Worm (Caenorhabditis elegans): ENCODE data around the gene srz-11.

srz-11 gene

DNA sequence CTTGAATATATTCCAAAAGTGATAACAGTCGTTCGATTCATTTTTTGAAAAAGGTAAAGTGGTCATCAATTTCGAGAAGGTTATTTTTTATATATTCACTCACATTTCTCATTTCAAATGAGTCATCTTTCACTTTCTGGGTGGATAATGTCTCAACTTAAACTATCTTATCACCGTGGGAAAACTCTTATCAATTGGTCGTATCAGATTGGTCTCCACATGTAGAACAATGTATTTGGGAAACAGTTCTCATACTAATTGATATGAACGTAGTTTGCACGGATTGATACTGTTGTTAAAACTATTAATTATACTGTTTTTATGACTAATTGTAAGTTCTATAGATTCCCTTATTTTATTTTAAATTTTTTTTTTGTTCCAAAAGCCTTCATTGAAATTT, 29.1 kb upstream of the srz-11 start:
- TF ChIP-seq ets-7 (tag; optimal IDR thresholded peaks at IDR 0.05) (no peak), ceh-13 (GFP tag; optimal IDR thresholded peaks at IDR 0.05) (no peak), flt-1 (GFP tag; IDR thresholded peaks at IDR 0.05) (no peak), ceh-36 (tag; optimal IDR thresholded peaks at IDR 0.05) (no peak), tra-4 (tag; optimal IDR thresholded peaks at IDR 0.05) (no peak), ama-1 (optimal IDR thresholded peaks at IDR 0.05) (no peak), sea-1 (GFP tag; conservative IDR thresholded peaks at IDR 0.05) (no peak), hnd-1 (tag; optimal IDR thresholded peaks at IDR 0.05) (no peak), tbx-11 (GFP tag; IDR thresholded peaks at IDR 0.05) (no peak), F13C5.2 (tag; optimal IDR thresholded peaks at IDR 0.05) (no peak), B0310.2 (tag; optimal IDR thresholded peaks at IDR 0.05) (no peak), pes-1 (GFP tag; IDR thresholded peaks at IDR 0.05) (no peak), hmg-4 (GFP tag; optimal IDR thresholded peaks at IDR 0.05) (no peak), tbx-37 (GFP tag; conservative IDR thresholded peaks at IDR 0.05) (no peak), scrt-1 (GFP tag; IDR thresholded peaks at IDR 0.05) (no peak), hmbx-1 (tag; optimal IDR thresholded peaks at IDR 0.05) (no peak)

DNA sequence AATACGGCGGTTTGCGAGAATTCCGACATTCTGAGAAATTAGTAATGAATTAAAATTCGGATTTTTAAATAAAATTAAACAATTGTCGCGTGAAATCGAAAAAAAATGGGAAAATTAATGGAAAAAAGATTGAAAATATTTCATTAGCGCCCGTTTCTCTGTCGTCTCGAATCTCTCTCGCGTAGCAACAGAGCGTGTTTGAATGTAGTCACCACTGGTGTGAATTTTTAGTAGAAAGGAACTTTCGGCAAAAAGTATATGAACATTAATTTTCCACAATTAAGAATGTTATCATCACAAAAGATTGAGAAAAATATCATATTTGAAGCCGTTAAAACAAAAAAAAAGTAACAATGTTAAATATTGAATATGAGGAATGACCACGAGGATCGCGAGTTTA, 26.1 kb upstream of the srz-11 start, which contains the start of gene aipl-1:
Gene aipl-1 (minus strand): TSS at position 30 of the 400 bp plus-strand sequence.
- TF ChIP-seq ama-1 (optimal IDR thresholded peaks at IDR 0.05) (no peak), tbx-37 (GFP tag; conservative IDR thresholded peaks at IDR 0.05) (peak; percentile 42; the same call in 1 of the 2 replicates)

DNA sequence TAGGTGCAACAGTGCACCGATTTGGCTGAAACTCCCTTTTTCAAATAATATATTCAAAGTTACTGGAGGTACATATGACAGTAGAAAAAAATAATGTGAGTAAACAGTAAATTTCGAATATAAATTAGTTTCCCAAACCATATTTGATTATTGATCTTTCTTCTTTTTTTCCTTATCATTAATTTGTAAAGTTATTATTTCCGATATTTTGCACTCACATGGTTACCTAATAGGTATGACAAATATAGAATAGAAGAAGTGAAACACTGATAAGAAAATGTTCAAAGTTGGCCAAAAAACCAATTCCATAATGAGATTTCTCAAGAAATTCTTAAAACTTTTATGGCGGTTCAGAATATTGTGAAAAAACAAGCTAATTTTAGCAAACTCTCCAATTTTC, 23.1 kb upstream of the srz-11 start:
- no peak for TF ChIP-seq flt-1 (GFP tag; IDR thresholded peaks at IDR 0.05)
- no peak for TF ChIP-seq ceh-13 (GFP tag; optimal IDR thresholded peaks at IDR 0.05)

DNA sequence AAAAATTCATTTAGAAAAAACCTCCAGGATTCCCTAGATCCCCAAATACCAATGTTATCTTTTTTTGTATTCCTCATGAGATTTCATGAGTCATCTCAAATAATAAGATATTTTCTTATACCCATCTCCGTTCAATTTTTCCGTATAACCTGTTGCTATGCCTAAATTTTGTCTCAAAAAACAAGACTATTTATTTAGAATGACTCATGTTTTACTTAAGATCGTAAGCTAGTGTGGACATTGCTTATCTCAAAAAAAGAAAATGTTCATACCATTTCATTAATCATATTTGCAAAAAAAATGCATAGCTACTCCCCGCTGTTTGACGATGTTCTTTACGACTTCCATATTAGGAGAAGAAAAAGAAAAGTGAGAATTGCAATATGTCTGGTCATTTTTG, 22.6 kb upstream of the srz-11 start, which contains the start of gene K08F9.3:
Gene K08F9.3 (plus strand): TSS at position 301 of the 400 bp plus-strand sequence.
- TF ChIP-seq ceh-36 (tag; optimal IDR thresholded peaks at IDR 0.05) (no peak), B0310.2 (tag; optimal IDR thresholded peaks at IDR 0.05) (no peak), hnd-1 (tag; optimal IDR thresholded peaks at IDR 0.05) (no peak), ama-1 (optimal IDR thresholded peaks at IDR 0.05) (no peak), ets-7 (tag; optimal IDR thresholded peaks at IDR 0.05) (no peak), ceh-13 (GFP tag; optimal IDR thresholded peaks at IDR 0.05) (no peak), aly-1 (tag; optimal IDR thresholded peaks at IDR 0.05) (no peak), tbx-37 (GFP tag; conservative IDR thresholded peaks at IDR 0.05) (no peak), scrt-1 (GFP tag; IDR thresholded peaks at IDR 0.05) (no peak)

DNA sequence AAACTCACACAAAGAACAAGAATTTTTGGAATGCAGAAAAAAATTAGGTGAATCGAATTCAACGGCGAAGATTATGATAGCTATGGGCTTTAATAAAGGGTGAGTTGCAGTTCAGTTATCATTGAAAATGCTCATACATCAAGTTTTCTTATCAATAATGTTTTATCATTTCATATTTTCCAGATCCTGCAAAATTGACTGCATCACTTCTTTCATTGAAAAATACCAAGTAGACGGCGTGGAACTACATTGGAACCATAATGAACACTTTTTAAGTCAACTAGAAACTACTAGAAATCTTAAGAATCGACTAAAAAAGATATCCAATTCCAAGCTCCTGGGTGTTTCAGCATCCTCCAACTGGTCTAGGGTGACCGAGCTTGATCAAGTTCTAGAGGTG, 19.6 kb upstream of the srz-11 start, which contains the start of gene K08F9.1:
Gene K08F9.1 (minus strand): TSS at position 101 of the 400 bp plus-strand sequence.
- no peak for TF ChIP-seq tra-4 (tag; optimal IDR thresholded peaks at IDR 0.05)
- TF ChIP-seq hnd-1 (tag; optimal IDR thresholded peaks at IDR 0.05): no peak
- no peak for TF ChIP-seq aly-1 (tag; optimal IDR thresholded peaks at IDR 0.05)
- TF ChIP-seq ceh-36 (tag; optimal IDR thresholded peaks at IDR 0.05): no peak
- no peak for TF ChIP-seq ets-7 (tag; optimal IDR thresholded peaks at IDR 0.05)
- no peak for TF ChIP-seq ceh-13 (GFP tag; optimal IDR thresholded peaks at IDR 0.05)
- no peak for TF ChIP-seq flt-1 (GFP tag; IDR thresholded peaks at IDR 0.05)
- TF ChIP-seq F13C5.2 (tag; optimal IDR thresholded peaks at IDR 0.05): no peak
- TF ChIP-seq hmg-4 (GFP tag; optimal IDR thresholded peaks at IDR 0.05): no peak
- TF ChIP-seq B0310.2 (tag; optimal IDR thresholded peaks at IDR 0.05): no peak
- TF ChIP-seq sea-1 (GFP tag; conservative IDR thresholded peaks at IDR 0.05): no peak
- no peak for TF ChIP-seq scrt-1 (GFP tag; IDR thresholded peaks at IDR 0.05)
- TF ChIP-seq hmbx-1 (tag; optimal IDR thresholded peaks at IDR 0.05): no peak

DNA sequence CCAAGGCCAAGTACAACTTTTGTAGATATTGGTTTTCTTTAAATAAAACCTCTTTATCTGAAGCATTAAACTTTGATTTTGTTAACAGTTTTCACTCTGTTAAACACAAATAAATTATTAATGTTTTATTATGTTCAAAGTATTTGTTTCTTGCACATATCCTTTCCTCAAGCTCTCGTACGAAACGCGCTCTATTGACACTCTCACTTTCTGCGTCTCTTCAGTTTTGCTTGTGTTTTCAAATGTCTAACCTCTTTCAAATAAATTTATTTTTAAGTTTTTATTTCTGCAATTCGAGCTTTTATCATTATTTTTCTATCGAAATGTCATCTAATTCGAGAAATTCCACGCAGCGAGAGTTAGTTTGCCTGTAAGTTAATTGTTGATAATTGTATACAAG, 19.1 kb upstream of the srz-11 start, which contains the start of gene K08F9.4:
Gene K08F9.4 (plus strand): TSS at position 222 of the 400 bp plus-strand sequence.
- TF ChIP-seq flt-1 (GFP tag; IDR thresholded peaks at IDR 0.05) (no peak), ama-1 (optimal IDR thresholded peaks at IDR 0.05) (no peak), ceh-13 (GFP tag; optimal IDR thresholded peaks at IDR 0.05) (no peak), tra-4 (tag; optimal IDR thresholded peaks at IDR 0.05) (no peak), hmg-4 (GFP tag; optimal IDR thresholded peaks at IDR 0.05) (no peak), aly-1 (tag; optimal IDR thresholded peaks at IDR 0.05) (no peak), tbx-37 (GFP tag; conservative IDR thresholded peaks at IDR 0.05) (no peak), F13C5.2 (tag; optimal IDR thresholded peaks at IDR 0.05) (no peak), B0310.2 (tag; optimal IDR thresholded peaks at IDR 0.05) (no peak), hnd-1 (tag; optimal IDR thresholded peaks at IDR 0.05) (no peak), sea-1 (GFP tag; conservative IDR thresholded peaks at IDR 0.05) (no peak), scrt-1 (GFP tag; IDR thresholded peaks at IDR 0.05) (no peak), pes-1 (GFP tag; IDR thresholded peaks at IDR 0.05) (no peak), hmbx-1 (tag; optimal IDR thresholded peaks at IDR 0.05) (no peak), tbx-11 (GFP tag; IDR thresholded peaks at IDR 0.05) (no peak), ceh-36 (tag; optimal IDR thresholded peaks at IDR 0.05) (no peak), ets-7 (tag; optimal IDR thresholded peaks at IDR 0.05) (no peak)

DNA sequence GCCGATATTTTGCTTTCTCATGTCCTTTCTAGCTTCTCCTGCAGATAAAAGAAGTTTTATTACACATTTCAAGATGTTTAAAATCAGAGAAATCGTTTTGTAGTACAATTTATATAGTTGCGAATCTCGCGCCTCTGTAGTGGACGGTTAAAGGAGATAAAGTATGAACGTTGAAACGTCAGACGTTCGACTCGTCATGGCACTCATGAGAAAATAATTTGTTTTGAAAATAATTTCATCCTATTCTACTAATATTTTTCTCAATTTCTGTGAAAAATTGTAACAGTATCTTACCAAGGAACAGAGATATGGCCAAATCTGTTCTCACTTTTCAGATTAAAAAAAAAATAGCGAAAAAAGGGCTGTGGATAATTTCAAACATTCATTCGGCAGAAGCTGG, 15.1 kb upstream of the srz-11 start, which contains the start of gene T09F5.20:
Gene T09F5.20 (minus strand): TSS at position 101 of the 400 bp plus-strand sequence.
- TF ChIP-seq F13C5.2 (tag; optimal IDR thresholded peaks at IDR 0.05): no peak
- no peak for TF ChIP-seq ceh-13 (GFP tag; optimal IDR thresholded peaks at IDR 0.05)
- TF ChIP-seq hmbx-1 (tag; optimal IDR thresholded peaks at IDR 0.05): no peak

DNA sequence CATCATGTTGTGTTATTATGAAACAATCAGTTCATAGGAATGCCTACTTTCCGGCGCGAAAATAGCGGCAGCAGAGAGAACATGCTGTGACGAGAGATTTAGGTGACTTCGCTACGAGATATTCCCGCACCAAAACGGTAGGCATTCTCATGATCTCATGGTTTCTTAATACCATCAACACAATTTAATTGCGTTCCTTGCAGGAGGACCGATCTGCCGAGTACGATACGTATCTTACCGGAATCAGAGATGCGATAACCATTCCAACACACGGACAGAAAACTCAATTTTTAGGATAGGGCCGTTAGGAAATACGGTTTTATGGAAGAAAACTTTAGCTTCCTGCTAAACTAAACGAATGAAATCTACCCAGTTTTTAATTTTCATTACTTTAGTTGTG, 14.1 kb upstream of the srz-11 start, which contains the start of gene T09F5.1:
Gene T09F5.1 (plus strand): TSS at position 301 of the 400 bp plus-strand sequence.
- TF ChIP-seq tbx-37 (GFP tag; conservative IDR thresholded peaks at IDR 0.05): no peak
- TF ChIP-seq ceh-13 (GFP tag; optimal IDR thresholded peaks at IDR 0.05): no peak
- TF ChIP-seq aly-1 (tag; optimal IDR thresholded peaks at IDR 0.05): no peak
- no peak for TF ChIP-seq ceh-36 (tag; optimal IDR thresholded peaks at IDR 0.05)

Data from whole organism, early embryonic.